Fruit fly (Drosophila melanogaster) whole organism, prepupa: ENCODE data around the gene CG7551.

Experiments
- Blimp-1 ChIP-seq: fragments of 200-800 bp; sonication (Bioruptor generic); optimal IDR thresholded peaks from 3 replicates; lab custom pipeline; 2017; ENCODE audit warnings: missing biosample characterization, missing genetic modification characterization, mild to moderate bottlenecking, moderate library complexity, missing genetic modification reagents
- CG10631 ChIP-seq: fragments of 200-800 bp; sonication (Bioruptor generic); optimal IDR thresholded peaks from 2 replicates; lab custom pipeline; 2016; ENCODE audit warnings: missing biosample characterization, missing genetic modification characterization
- CG10669 ChIP-seq: fragments of 200-800 bp; sonication (Bioruptor generic); optimal IDR thresholded peaks from 3 replicates; lab custom pipeline; 2018; ENCODE audit warnings: missing biosample characterization, mild to moderate bottlenecking, missing genetic modification characterization, moderate library complexity
- CG11294 ChIP-seq: fragments of 200-800 bp; sonication (Bioruptor generic); IDR thresholded peaks from 2 replicates; pipeline ENCODE4 v1.3.6; 2022; ENCODE audit warnings: missing biosample characterization, missing genetic modification characterization
- CG11762 ChIP-seq: fragments of 200-800 bp; sonication (Bioruptor generic); optimal IDR thresholded peaks from 3 replicates; lab custom pipeline; 2016; ENCODE audit warnings: missing biosample characterization, missing genetic modification characterization; ENCODE audit not compliant: insufficient read depth
- CG11902 ChIP-seq: fragments of 200-800 bp; sonication (Bioruptor generic); optimal IDR thresholded peaks from 3 replicates; lab custom pipeline; 2016; ENCODE audit warnings: missing biosample characterization, missing genetic modification characterization
- CG15336 ChIP-seq: fragments of 200-800 bp; sonication (Bioruptor generic); IDR thresholded peaks from 2 replicates; pipeline ENCODE4 v1.3.6; 2022; ENCODE audit warnings: missing biosample characterization, missing genetic modification characterization
- CG16779 ChIP-seq: fragments of 200-800 bp; sonication (Bioruptor generic); optimal IDR thresholded peaks from 3 replicates; lab custom pipeline; 2017; ENCODE audit warnings: missing biosample characterization, mild to moderate bottlenecking, missing genetic modification characterization
- CG3032 ChIP-seq: fragments of 200-800 bp; optimal IDR thresholded peaks from 2 replicates; lab custom pipeline; 2019; ENCODE audit warnings: missing biosample characterization, mild to moderate bottlenecking, missing genetic modification characterization, moderate library complexity
- CG31627 ChIP-seq: fragments of 200-800 bp; sonication (Bioruptor generic); optimal IDR thresholded peaks from 3 replicates; lab custom pipeline; 2016; ENCODE audit warnings: missing biosample characterization, missing genetic modification characterization
- CG32006 ChIP-seq: fragments of 200-800 bp; sonication (Bioruptor generic); optimal IDR thresholded peaks from 3 replicates; lab custom pipeline; 2017; ENCODE audit warnings: missing biosample characterization, mild to moderate bottlenecking, missing genetic modification characterization
- CG34406 ChIP-seq: fragments of 200-800 bp; sonication (Bioruptor generic); optimal IDR thresholded peaks from 3 replicates; lab custom pipeline; 2016; ENCODE audit warnings: missing biosample characterization, missing genetic modification characterization
- CG3919 ChIP-seq: fragments of 200-800 bp; sonication (Bioruptor generic); optimal IDR thresholded peaks from 3 replicates; lab custom pipeline; 2016; ENCODE audit warnings: missing biosample characterization, missing genetic modification characterization
- CG6163 ChIP-seq: fragments of 200-800 bp; sonication (Bioruptor generic); IDR thresholded peaks from 3 replicates; pipeline ENCODE4 v1.3.6; 2022; ENCODE audit warnings: missing biosample characterization, missing genetic modification characterization
- CG6276 ChIP-seq: fragments of 200-800 bp; sonication (Bioruptor generic); optimal IDR thresholded peaks from 2 replicates; lab custom pipeline; 2017; ENCODE audit warnings: missing biosample characterization, mild to moderate bottlenecking, missing genetic modification characterization
- CG6792 ChIP-seq: fragments of 200-800 bp; sonication (Bioruptor generic); optimal IDR thresholded peaks from 3 replicates; lab custom pipeline; 2016; ENCODE audit warnings: missing biosample characterization, missing genetic modification characterization
- CG6808 ChIP-seq: fragments of 200-800 bp; sonication (Bioruptor generic); optimal IDR thresholded peaks from 3 replicates; lab custom pipeline; 2017; ENCODE audit warnings: missing biosample characterization, missing genetic modification characterization, mild to moderate bottlenecking, moderate library complexity, missing genetic modification reagents
- CG6854 ChIP-seq: fragments of 200-800 bp; sonication (Bioruptor generic); optimal IDR thresholded peaks from 2 replicates; lab custom pipeline; 2017; ENCODE audit warnings: missing biosample characterization, mild to moderate bottlenecking, missing genetic modification characterization
- CG7368 ChIP-seq: fragments of 200-800 bp; sonication (Bioruptor generic); optimal IDR thresholded peaks from 3 replicates; lab custom pipeline; 2016; ENCODE audit warnings: missing biosample characterization, missing genetic modification characterization
- CG8119 ChIP-seq: fragments of 200-800 bp; sonication (Bioruptor generic); IDR thresholded peaks from 3 replicates; pipeline ENCODE4 v1.3.6; 2022; ENCODE audit warnings: missing biosample characterization, missing genetic modification characterization
- CG8319 ChIP-seq: fragments of 200-800 bp; sonication (Bioruptor generic); optimal IDR thresholded peaks from 3 replicates; lab custom pipeline; 2016; ENCODE audit warnings: missing biosample characterization, missing genetic modification characterization
- CG8632 ChIP-seq: fragments of 200-800 bp; sonication (Bioruptor generic); optimal IDR thresholded peaks from 3 replicates; lab custom pipeline; 2016; ENCODE audit warnings: missing biosample characterization, missing genetic modification characterization
- CG9139 ChIP-seq: fragments of 200-800 bp; sonication (Bioruptor generic); optimal IDR thresholded peaks from 3 replicates; lab custom pipeline; 2017; ENCODE audit warnings: missing biosample characterization, mild to moderate bottlenecking, missing genetic modification characterization
- Eip75B ChIP-seq: fragments of 200-800 bp; sonication (Bioruptor generic); optimal IDR thresholded peaks from 3 replicates; lab custom pipeline; 2016; ENCODE audit warnings: missing biosample characterization, missing genetic modification characterization
- Eip78C ChIP-seq: fragments of 200-800 bp; sonication (Bioruptor generic); peaks from one replicate; lab custom pipeline; 2016; ENCODE audit warnings: missing biosample characterization, missing genetic modification characterization
- Eip93F ChIP-seq: fragments of 200-800 bp; sonication (Bioruptor generic); optimal IDR thresholded peaks from 2 replicates; lab custom pipeline; 2016; ENCODE audit warnings: missing biosample characterization, mild to moderate bottlenecking, missing genetic modification characterization
- Ets21C ChIP-seq: fragments of 200-800 bp; sonication (Bioruptor generic); optimal IDR thresholded peaks from 3 replicates; lab custom pipeline; 2016; ENCODE audit warnings: missing biosample characterization, missing genetic modification characterization
- Ets96B ChIP-seq: fragments of 200-800 bp; optimal IDR thresholded peaks from 2 replicates; lab custom pipeline; 2019; ENCODE audit warnings: missing biosample characterization, mild to moderate bottlenecking, missing genetic modification characterization, moderate library complexity
- Gug ChIP-seq: fragments of 200-800 bp; sonication (Bioruptor generic); IDR thresholded peaks from 2 replicates; pipeline ENCODE4 v1.3.6; 2022; ENCODE audit warnings: missing biosample characterization, missing genetic modification characterization
- Hr38 ChIP-seq: sonication (Bioruptor generic); optimal IDR thresholded peaks from 2 replicates; lab custom pipeline; 2016; ENCODE audit warnings: missing biosample characterization, missing genetic modification characterization
- Hr39 ChIP-seq: fragments of 200-800 bp; sonication (Bioruptor generic); optimal IDR thresholded peaks from 2 replicates; lab custom pipeline; 2016; ENCODE audit warnings: missing biosample characterization, missing genetic modification characterization
- Hr4 ChIP-seq: fragments of 200-800 bp; sonication (Bioruptor generic); optimal IDR thresholded peaks from 3 replicates; lab custom pipeline; 2016; ENCODE audit warnings: missing biosample characterization, missing genetic modification characterization
- Met ChIP-seq: fragments of 200-800 bp; sonication (Bioruptor generic); optimal IDR thresholded peaks from 3 replicates; lab custom pipeline; 2016; ENCODE audit warnings: missing biosample characterization, missing genetic modification characterization
- OdsH ChIP-seq: fragments of 200-800 bp; sonication (Bioruptor generic); optimal IDR thresholded peaks from 3 replicates; lab custom pipeline; 2016; ENCODE audit warnings: missing biosample characterization, missing genetic modification characterization
- Smox ChIP-seq: fragments of 200-800 bp; sonication (Bioruptor generic); optimal IDR thresholded peaks from 3 replicates; lab custom pipeline; 2016; ENCODE audit warnings: missing biosample characterization, missing genetic modification characterization
- Sox102F ChIP-seq: fragments of 200-800 bp; sonication (Bioruptor generic); optimal IDR thresholded peaks from 2 replicates; lab custom pipeline; 2016; ENCODE audit warnings: missing biosample characterization, mild to moderate bottlenecking, missing genetic modification characterization
- Sox14 ChIP-seq: fragments of 200-800 bp; sonication (Bioruptor generic); optimal IDR thresholded peaks from 3 replicates; lab custom pipeline; 2016; ENCODE audit warnings: missing biosample characterization, missing genetic modification characterization
- Sox15 ChIP-seq: fragments of 200-800 bp; sonication (Bioruptor generic); optimal IDR thresholded peaks from 3 replicates; lab custom pipeline; 2016; ENCODE audit warnings: missing biosample characterization, missing genetic modification characterization
- achi ChIP-seq: fragments of 200-800 bp; sonication (Bioruptor generic); optimal IDR thresholded peaks from 3 replicates; lab custom pipeline; 2016; ENCODE audit warnings: missing biosample characterization, missing genetic modification characterization
- acj6 ChIP-seq: fragments of 200-800 bp; sonication (Bioruptor generic); optimal IDR thresholded peaks from 3 replicates; lab custom pipeline; 2016; ENCODE audit warnings: missing biosample characterization, missing genetic modification characterization
- cyc ChIP-seq: fragments of 200-800 bp; sonication (Bioruptor generic); optimal IDR thresholded peaks from 3 replicates; lab custom pipeline; 2016; ENCODE audit warnings: missing biosample characterization, missing genetic modification characterization
- dsx ChIP-seq: fragments of 200-800 bp; optimal IDR thresholded peaks from 3 replicates; lab custom pipeline; 2019; ENCODE audit warnings: missing biosample characterization, mild to moderate bottlenecking, missing genetic modification characterization, moderate library complexity; ENCODE audit not compliant: poor library complexity, severe bottlenecking
- eg ChIP-seq: fragments of 200-800 bp; sonication (Bioruptor generic); IDR thresholded peaks from 3 replicates; pipeline ENCODE4 v1.3.6; 2022; ENCODE audit warnings: missing biosample characterization, missing genetic modification characterization
- esn ChIP-seq: fragments of 200-800 bp; sonication (Bioruptor generic); optimal IDR thresholded peaks from 2 replicates; lab custom pipeline; 2016; ENCODE audit warnings: missing biosample characterization, mild to moderate bottlenecking, missing genetic modification characterization, moderate library complexity
- fd85E ChIP-seq: fragments of 200-800 bp; sonication (Bioruptor generic); optimal IDR thresholded peaks from 3 replicates; lab custom pipeline; 2016; ENCODE audit warnings: missing biosample characterization, missing genetic modification characterization
- lz ChIP-seq: fragments of 200-800 bp; sonication (Bioruptor generic); optimal IDR thresholded peaks from 3 replicates; lab custom pipeline; 2016; ENCODE audit warnings: missing biosample characterization, missing genetic modification characterization
- net ChIP-seq: fragments of 200-800 bp; sonication (Bioruptor generic); optimal IDR thresholded peaks from 3 replicates; lab custom pipeline; 2016; ENCODE audit warnings: missing biosample characterization, missing genetic modification characterization
- pdm3 ChIP-seq: fragments of 200-800 bp; sonication (Bioruptor generic); optimal IDR thresholded peaks from 3 replicates; lab custom pipeline; 2016; ENCODE audit warnings: missing biosample characterization, missing genetic modification characterization
- salr ChIP-seq, 2 experiments: fragments of 200-800 bp; sonication (Bioruptor generic); optimal IDR thresholded peaks; 3 replicates each; lab custom pipeline; 2016 to 2018; ENCODE audit warnings: missing biosample characterization in 2 of 2, missing genetic modification characterization in 2 of 2, mild to moderate bottlenecking in 1 of 2
- spab ChIP-seq: fragments of 200-800 bp; sonication (Bioruptor generic); optimal IDR thresholded peaks from 2 replicates; lab custom pipeline; 2017; ENCODE audit warnings: missing biosample characterization, mild to moderate bottlenecking, missing genetic modification characterization, missing genetic modification reagents
- ss ChIP-seq, 2 experiments: fragments of 200-800 bp; sonication (Bioruptor generic); optimal IDR thresholded peaks; 2 replicates in 1 of 2; 3 replicates in 1 of 2; lab custom pipeline; 2017 to 2018; ENCODE audit warnings: mild to moderate bottlenecking in 2 of 2, missing biosample characterization in 2 of 2, missing genetic modification characterization in 2 of 2, moderate library complexity in 1 of 2

The CG7551 gene

DNA sequence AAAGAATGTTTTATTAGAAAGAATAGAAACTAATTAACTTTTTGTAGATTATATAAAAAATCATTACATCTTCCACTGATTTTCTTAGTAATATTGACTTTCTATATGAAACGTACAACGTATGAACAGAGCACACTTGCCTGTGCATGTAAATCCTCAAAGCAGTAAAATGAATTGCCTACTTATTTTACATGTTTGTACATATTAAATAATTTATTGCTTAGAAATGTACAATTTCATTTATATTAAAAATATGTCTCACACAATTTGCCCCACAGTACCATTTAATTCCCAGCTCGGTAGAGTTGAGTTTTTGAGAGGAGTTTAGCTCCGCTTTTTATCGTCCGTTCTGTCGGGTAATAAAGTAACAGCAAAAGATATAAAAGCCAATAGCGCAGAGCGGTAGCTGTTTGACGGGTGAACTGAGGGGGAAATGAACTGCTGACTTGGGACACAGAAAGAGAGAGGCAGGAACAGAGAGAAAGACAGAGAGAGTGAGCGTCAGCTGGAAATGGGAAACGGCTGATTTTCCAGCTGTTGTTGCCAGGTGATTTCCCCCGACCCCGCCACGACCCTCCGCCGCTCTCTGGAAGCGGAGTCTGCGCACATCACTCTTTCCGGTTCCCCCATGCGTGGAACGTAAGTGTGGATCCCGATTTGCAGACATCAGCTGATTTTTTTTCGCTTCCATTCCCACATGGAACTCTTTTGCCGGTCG lies 35.0 kb downstream of the CG7551 start:
- no peak for TF ChIP-seq CG31627
- peak; percentile 51 for TF ChIP-seq CG9139 (GFP tag; lab: Kevin White, UChicago)
- no peak for TF ChIP-seq Eip93F (GFP tag; lab: Kevin White, UChicago)
- TF ChIP-seq Blimp-1 (GFP tag; lab: Kevin White, UChicago): no peak
- peak; percentile 67 for TF ChIP-seq CG32006 (GFP tag; lab: Kevin White, UChicago)
- peak; percentile 41 for TF ChIP-seq Met (GFP tag; lab: Kevin White, UChicago)
- peak; percentile 44 for TF ChIP-seq CG34406 (GFP tag; lab: Kevin White, UChicago)
- TF ChIP-seq lz (GFP tag; lab: Kevin White, UChicago): peak; percentile 9
- no peak for TF ChIP-seq CG6808 (GFP tag; lab: Kevin White, UChicago)
- peak; percentile 64 for TF ChIP-seq Eip78C (GFP tag; lab: Kevin White, UChicago)
- no peak for TF ChIP-seq Eip75B (GFP tag; lab: Kevin White, UChicago)
- TF ChIP-seq salr (GFP tag; optimal IDR thresholded peaks at IDR 0.05; lab: Kevin White, UChicago): peak in 1 of 2 experiments; percentile 44
- no peak for TF ChIP-seq dsx (GFP tag; lab: Kevin White, UChicago)
- TF ChIP-seq CG6163: peak; percentile 36; the same call in 1 of the 3 replicates
- TF ChIP-seq CG6276 (GFP tag; lab: Kevin White, UChicago): no peak
- peak; percentile 50 for TF ChIP-seq Smox (GFP tag; lab: Kevin White, UChicago)
- no peak for TF ChIP-seq CG16779
- TF ChIP-seq Gug (GFP tag; lab: Robert Waterston, UW): no peak
- no peak for TF ChIP-seq Hr38
- TF ChIP-seq CG11762: no peak
- peak; percentile 15 for TF ChIP-seq Sox102F (GFP tag; lab: Kevin White, UChicago)
- TF ChIP-seq net (GFP tag; lab: Kevin White, UChicago): no peak
- peak; percentile 22 to 60 for TF ChIP-seq ss (GFP tag; optimal IDR thresholded peaks at IDR 0.05; lab: Kevin White, UChicago)
- no peak for TF ChIP-seq CG8319 (GFP tag; lab: Kevin White, UChicago)
- peak; percentile 23; the same call in 1 of the 2 replicates for TF ChIP-seq CG15336 (GFP tag; lab: Robert Waterston, UW)
- peak; percentile 13 for TF ChIP-seq CG3919 (GFP tag; lab: Kevin White, UChicago)
- peak; percentile 45 for TF ChIP-seq pdm3 (GFP tag; lab: Kevin White, UChicago)
- TF ChIP-seq cyc (GFP tag; lab: Kevin White, UChicago): peak; percentile 21
- TF ChIP-seq fd85E: peak; percentile 40
- no peak for TF ChIP-seq CG11294 (GFP tag; lab: Robert Waterston, UW)
- peak; percentile 54 for TF ChIP-seq acj6
- TF ChIP-seq eg: peak; percentile 35; the same call in 1 of the 3 replicates
- peak; percentile 25 for TF ChIP-seq Ets96B (tag; lab: Kevin White, UChicago)
- no peak for TF ChIP-seq CG6792 (GFP tag; lab: Kevin White, UChicago)
- peak; percentile 54 for TF ChIP-seq Hr4 (GFP tag; lab: Kevin White, UChicago)
- peak; percentile 24 for TF ChIP-seq CG3032 (tag; lab: Kevin White, UChicago)
- TF ChIP-seq CG6854 (GFP tag; lab: Kevin White, UChicago): peak; percentile 80
- no peak for TF ChIP-seq Hr39 (GFP tag; lab: Kevin White, UChicago)
- TF ChIP-seq CG10669 (GFP tag; lab: Kevin White, UChicago): peak; percentile 41
- 0 out of 3 replicates have a peak, but pooled peaks have one; percentile 24 for TF ChIP-seq CG8119 (GFP tag; lab: Robert Waterston, UW)
- peak; percentile 60 for TF ChIP-seq CG10631 (GFP tag; lab: Kevin White, UChicago)
- no peak for TF ChIP-seq Sox15 (GFP tag; lab: Kevin White, UChicago)
- TF ChIP-seq CG7368 (GFP tag; lab: Kevin White, UChicago): no peak
- peak; percentile 36 for TF ChIP-seq CG8632 (GFP tag; lab: Kevin White, UChicago)
- TF ChIP-seq CG11902 (GFP tag; lab: Kevin White, UChicago): no peak
- TF ChIP-seq OdsH (GFP tag; lab: Kevin White, UChicago): peak; percentile 62
- peak; percentile 33 for TF ChIP-seq esn (GFP tag; lab: Kevin White, UChicago)
- no peak for TF ChIP-seq Ets21C (GFP tag; lab: Kevin White, UChicago)
- peak; percentile 26 for TF ChIP-seq spab (GFP tag; lab: Kevin White, UChicago)
- peak; percentile 25 for TF ChIP-seq achi (GFP tag; lab: Kevin White, UChicago)
- no peak for TF ChIP-seq Sox14 (GFP tag; lab: Kevin White, UChicago)
